Worm (Caenorhabditis elegans) whole organism, L1 larva: ENCODE measurements around the gene F26F4.12.

Experiments
- egl-13 ChIP-seq: sonication (generic microtip); optimal IDR thresholded peaks from 2 replicates; lab custom pipeline; 2016; ENCODE audit warnings: missing genotype, missing genetic modification reagents, missing genetic modification characterization, missing compliant biosample characterization
- fos-1 ChIP-seq: fragments of 150-350 bp; optimal IDR thresholded peaks from 2 replicates; lab custom pipeline; 2014; ENCODE audit warnings: missing biosample characterization, missing genetic modification characterization
- nhr-76 ChIP-seq: sonication (generic microtip); optimal IDR thresholded peaks from 2 replicates; lab custom pipeline; 2017; ENCODE audit warnings: missing biosample characterization, missing genetic modification characterization
- zip-4 ChIP-seq: fragments of 200-800 bp; sonication (Bioruptor generic); optimal IDR thresholded peaks from 2 replicates; lab custom pipeline; 2018; ENCODE audit warnings: mild to moderate bottlenecking, missing genetic modification characterization, moderate library complexity, missing compliant biosample characterization

ce11 chrIII:4859039-4859438 lies 50.8 kb downstream of the F26F4.12 start, which contains the start of gene C35D10.6:
- TF ChIP-seq fos-1 (tag; lab: Kevin White, UChicago) (no peak), zip-4 (no peak), nhr-76 (tag; lab: Kevin White, UChicago) (no peak), egl-13 (tag; lab: Kevin White, UChicago) (no peak)
